Fruit fly (Drosophila melanogaster) whole organism: Measurements from ENCODE around the gene LysD.

Source experiments
- CG8478 ChIP-seq: fragments of >200 bp; optimal IDR thresholded peaks from 2 replicates; lab custom pipeline; 2018; ENCODE audit warnings: inconsistent platforms
- pan ChIP-seq: fragments of >200 bp; optimal IDR thresholded peaks from 2 replicates; lab custom pipeline; 2017
- psq ChIP-seq: fragments of >200 bp; optimal IDR thresholded peaks from 2 replicates; lab custom pipeline; 2017
- usp ChIP-seq: fragments of >200 bp; optimal IDR thresholded peaks from 2 replicates; lab custom pipeline; 2017; ENCODE audit warnings: missing biosample characterization, missing genetic modification characterization, mixed read lengths

DNA sequence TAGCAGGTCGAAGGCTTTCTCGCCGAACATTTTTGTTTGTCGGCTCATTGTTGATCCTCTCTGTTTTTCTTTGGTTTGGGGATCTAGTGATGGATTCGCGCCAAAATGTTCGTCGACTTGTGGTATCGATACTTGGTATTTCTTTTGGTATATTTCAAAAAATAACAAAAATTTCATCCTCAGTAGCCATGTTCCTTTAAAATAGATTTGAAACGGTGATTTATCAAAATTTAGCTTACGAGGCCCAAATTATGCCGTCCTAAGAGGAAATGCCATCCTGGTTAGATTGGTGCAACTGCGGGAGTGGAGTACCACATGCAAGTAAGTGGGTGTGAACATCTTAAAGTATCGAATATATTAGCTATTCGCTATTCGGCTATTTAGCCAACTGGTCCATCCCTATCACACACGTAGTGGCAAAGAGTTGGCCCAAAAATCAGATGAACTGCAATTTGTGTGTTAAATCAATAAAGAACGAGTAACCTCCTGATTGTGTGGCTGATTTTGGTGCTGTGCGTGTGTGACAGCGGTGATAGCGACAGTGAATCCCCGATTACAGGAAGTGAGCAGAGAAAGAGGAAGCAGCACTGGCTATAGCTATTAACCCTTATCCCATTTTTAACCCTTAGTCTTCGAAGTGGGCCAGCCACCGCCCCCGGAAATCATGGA is 36.8 kb upstream of the LysD start, which contains the start of the genes Psf1 and Sac1:
- TF ChIP-seq usp (GFP tag; lab: Kevin White, UChicago) (no peak), CG8478 (lab: Kevin White, UChicago) (no peak), psq (lab: Kevin White, UChicago) (no peak), pan (lab: Kevin White, UChicago) (no peak)
